Worm (Caenorhabditis elegans): ENCODE data around the gene tasp-1.

DNA sequence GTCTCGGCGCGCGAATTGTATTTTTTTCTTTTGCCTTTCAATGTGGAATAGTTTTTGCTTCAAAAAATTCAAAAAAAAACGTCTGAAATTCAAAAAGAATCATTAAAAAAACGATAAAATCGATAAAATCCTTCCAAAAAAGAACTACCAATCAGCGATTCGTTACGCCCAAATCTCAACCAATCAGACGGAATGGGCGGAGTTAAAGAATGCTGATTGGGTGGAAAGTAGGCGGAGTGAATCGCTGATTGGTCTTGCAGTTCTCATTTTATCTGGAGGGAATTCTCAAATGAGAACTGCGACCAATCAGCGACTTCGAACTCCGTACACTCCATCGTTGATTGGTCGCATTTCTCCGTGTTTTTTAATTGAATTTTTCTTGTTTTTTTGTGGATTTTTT, 46.1 kb downstream of the tasp-1 start:
- TF ChIP-seq mdl-1 (tag; optimal IDR thresholded peaks at IDR 0.05) (no peak), ama-1 (optimal IDR thresholded peaks at IDR 0.05) (no peak), zag-1 (tag; optimal IDR thresholded peaks at IDR 0.05) (no peak), jun-1 (tag; optimal IDR thresholded peaks at IDR 0.05) (no peak), lir-3 (tag; optimal IDR thresholded peaks at IDR 0.05; ENCODE audit: poor library complexity) (no peak), unc-62 (GFP tag; optimal IDR thresholded peaks at IDR 0.05) (no peak)
